Worm (Caenorhabditis elegans) whole organism, L4/young adult: ENCODE results near the gene cfz-2.

Experiments
- W03F9.2 ChIP-seq: fragments of 150-350 bp; optimal IDR thresholded peaks from 2 replicates; lab custom pipeline; 2014; ENCODE audit warnings: missing biosample characterization, missing genetic modification characterization
- dao-5 ChIP-seq: sonication (generic microtip); optimal IDR thresholded peaks from 2 replicates; lab custom pipeline; 2016; ENCODE audit warnings: missing genotype, missing genetic modification characterization, moderate library complexity, missing compliant biosample characterization
- him-1 ChIP-seq: sonication (generic microtip); optimal IDR thresholded peaks from 2 replicates; lab custom pipeline; 2016; ENCODE audit warnings: missing genotype, missing genetic modification reagents, missing genetic modification characterization, missing compliant biosample characterization

Gene cfz-2

DNA sequence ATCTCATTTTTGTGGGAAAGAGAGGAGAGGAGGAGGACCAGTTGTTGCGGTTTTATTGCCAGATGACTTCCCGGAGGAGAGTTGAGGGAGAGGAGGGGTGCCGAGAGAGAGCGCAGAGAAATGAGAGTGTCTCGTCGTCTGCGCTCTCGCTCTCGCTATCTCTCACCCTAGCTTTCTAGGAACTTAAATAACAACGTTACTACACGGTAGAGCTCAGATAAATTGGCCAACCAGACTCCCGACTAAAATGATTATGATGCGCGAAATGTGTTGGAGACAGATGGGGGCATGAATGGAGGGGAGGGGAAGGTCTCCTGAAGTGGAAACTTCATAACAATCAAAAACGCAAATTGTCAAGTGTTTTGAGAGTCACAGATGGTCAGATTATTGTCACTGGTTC, 9.9 kb upstream of the cfz-2 start:
- TF ChIP-seq dao-5 = no peak
- no peak for TF ChIP-seq W03F9.2 (tag; lab: Kevin White, UChicago)
- TF ChIP-seq him-1 (tag; lab: Kevin White, UChicago) = no peak

DNA sequence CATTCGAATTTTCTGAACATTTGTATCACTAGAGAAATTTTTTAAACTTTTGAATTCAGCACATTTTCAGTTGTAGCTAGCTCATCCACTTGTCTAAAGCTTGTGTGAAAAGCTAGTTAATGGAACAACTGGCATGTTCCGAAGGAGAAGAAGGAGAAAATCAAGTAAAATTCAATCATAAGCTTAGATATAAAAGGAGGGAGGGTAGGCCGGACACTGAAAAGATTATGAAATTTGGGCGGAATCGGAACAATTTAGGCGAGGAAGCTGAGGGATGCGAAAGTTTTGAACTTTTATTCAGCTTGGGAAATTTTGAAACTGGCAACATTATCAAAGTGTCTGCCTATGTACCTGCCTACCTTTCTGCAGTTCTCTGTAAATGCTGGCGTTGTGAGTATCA, 7.8 kb upstream of the cfz-2 start:
- TF ChIP-seq W03F9.2 (tag; lab: Kevin White, UChicago) = no peak
- TF ChIP-seq him-1 (tag; lab: Kevin White, UChicago) = no peak
- no peak for TF ChIP-seq dao-5

DNA sequence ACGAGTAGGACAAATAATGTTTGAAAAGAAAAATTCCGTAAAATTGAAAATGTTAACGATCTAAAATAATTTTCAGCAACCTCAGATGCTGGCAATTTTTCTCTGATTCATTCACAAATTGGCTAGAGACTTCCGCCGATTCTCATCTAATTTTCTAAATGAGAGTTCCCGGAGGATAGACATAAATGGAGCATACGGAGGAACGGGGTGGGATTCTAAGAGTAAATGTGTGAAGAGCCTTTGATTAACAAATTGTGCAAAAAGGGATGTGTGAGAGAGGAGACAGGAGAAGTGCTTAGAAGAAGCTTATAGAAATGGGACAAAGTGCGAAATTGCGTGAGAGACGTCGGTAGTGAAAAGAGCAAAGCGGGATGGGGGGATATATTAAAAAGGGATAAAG, 7.0 kb upstream of the cfz-2 start:
- TF ChIP-seq dao-5 = no peak
- no peak for TF ChIP-seq W03F9.2 (tag; lab: Kevin White, UChicago)
- no peak for TF ChIP-seq him-1 (tag; lab: Kevin White, UChicago)

DNA sequence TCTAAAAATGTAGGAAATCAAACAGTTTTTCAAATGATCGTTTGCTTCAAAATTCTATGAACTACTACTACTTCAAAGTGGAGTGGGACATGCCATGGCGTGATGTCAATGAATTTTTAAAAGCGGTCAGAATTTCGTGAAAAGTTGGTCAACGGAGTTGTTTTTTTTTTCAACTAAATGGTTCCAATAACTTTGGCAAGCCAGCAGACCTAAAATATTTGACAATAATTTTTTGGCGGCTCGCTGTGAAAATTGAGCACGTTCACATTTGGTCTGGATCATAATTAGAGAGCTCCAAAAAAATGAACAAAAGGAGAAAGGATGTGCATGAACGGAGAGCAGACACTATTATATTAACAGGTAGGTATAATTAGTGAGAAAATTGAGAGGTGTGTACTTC, 5.7 kb upstream of the cfz-2 start:
- TF ChIP-seq him-1 (tag; lab: Kevin White, UChicago) (no peak), W03F9.2 (tag; lab: Kevin White, UChicago) (no peak), dao-5 (no peak)

DNA sequence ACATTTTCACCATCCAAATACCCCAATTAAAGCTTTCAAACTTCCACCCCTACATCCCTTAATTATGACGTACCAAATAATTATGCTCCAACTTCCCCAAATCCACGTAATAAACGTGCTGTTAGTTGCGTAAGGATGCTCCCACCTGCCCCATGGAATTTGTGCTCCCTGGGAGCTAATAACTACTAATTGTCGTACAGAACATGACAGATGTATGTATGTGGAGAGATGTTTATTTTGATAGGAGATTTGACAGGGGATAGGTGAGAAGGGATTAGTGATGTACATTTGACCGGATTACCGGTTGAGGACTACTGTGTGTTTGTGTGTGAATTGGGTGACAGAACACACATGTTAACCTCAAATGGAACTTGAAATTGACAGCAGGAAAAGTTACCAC, 5.1 kb upstream of the cfz-2 start:
- TF ChIP-seq W03F9.2 (tag; lab: Kevin White, UChicago) (no peak), him-1 (tag; lab: Kevin White, UChicago) (no peak), dao-5 (no peak)

DNA sequence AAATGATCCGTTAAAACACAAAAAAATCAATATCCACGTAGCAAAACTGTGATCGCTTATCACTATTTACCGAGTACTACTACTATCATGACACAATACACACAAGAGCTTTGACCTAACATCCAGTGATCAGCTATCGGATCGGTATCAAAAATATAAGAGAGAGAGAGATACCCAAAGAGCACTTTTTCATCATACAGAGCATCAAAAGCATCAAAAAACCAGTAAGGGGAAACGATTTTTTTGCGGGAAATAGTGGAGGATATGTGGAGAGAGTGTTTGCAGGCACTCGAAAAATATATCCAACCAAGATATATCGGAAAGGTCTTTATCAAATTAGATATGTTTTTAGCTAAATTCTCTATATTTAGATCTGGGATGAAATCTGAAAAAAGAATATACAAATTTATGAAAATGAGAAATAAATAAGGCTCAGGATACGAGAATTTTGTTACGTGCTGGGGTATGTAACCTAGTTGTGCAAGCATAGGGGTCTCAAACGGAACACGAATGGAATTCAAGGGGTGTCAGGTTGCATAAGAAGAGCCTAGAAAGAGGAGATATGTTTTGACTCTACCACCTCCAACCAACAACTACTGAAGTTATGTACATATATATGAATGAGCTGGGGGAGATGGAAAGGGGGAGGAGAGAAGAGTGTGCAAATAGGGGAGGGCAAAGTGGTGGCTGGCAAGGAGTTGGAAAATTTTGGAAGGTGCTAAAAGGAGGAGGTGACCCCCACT, 584 bp upstream of the cfz-2 start:
- TF ChIP-seq him-1 (tag; lab: Kevin White, UChicago) (no peak), W03F9.2 (tag; lab: Kevin White, UChicago) (no peak), dao-5 (no peak)

DNA sequence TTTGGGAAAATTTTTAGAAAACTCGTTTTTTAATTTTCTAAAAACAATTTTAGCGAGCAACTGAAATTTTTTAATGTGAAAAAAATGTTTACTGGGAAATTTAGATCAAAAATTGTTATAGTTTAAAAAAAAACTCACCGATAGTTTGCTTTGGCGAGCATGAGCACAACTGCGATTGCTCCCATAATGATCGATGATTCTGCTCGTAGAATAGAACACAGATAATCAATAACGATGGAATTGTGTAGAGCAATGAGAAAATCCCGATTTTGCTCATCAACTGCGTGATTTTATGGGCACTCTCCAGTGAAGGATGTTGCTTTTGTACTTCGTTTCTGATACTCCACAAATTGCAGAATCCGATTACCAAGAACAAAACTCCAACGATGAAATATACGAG, 2.1 kb downstream of the cfz-2 start:
- no peak for TF ChIP-seq him-1 (tag; lab: Kevin White, UChicago)
- no peak for TF ChIP-seq dao-5
- no peak for TF ChIP-seq W03F9.2 (tag; lab: Kevin White, UChicago)

DNA sequence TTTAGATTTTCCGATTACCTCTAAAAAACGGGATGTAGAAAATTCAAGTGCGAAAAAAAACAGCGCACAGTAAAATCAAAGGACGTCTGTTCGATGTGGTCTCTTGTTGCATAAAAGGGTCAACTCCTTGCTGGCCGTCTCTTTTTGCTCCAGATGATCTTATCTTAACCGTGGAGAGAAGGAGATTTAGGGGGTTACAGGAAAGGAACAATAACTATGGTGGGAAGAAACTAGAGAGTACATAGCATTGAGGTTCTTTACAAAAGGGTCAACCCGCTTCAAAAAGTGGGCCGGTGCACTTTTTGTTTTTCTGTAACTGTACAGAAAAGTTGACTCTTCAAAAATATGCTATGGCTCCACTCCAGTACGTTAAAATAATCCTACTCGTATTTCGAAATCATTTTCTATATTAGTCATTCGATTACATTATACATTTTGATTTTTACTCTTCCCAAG, 13.1 kb downstream of the cfz-2 start, which contains the start of the genes T20D4.19 and srj-9:
Gene T20D4.19, minus strand, starts transcription at position 101 of the 456 bp plus-strand sequence.
Gene srj-9, plus strand, starts transcription at position 406 of the 456 bp plus-strand sequence.
- TF ChIP-seq W03F9.2 (tag; lab: Kevin White, UChicago) = no peak
- TF ChIP-seq him-1 (tag; lab: Kevin White, UChicago) = no peak
- no peak for TF ChIP-seq dao-5

DNA sequence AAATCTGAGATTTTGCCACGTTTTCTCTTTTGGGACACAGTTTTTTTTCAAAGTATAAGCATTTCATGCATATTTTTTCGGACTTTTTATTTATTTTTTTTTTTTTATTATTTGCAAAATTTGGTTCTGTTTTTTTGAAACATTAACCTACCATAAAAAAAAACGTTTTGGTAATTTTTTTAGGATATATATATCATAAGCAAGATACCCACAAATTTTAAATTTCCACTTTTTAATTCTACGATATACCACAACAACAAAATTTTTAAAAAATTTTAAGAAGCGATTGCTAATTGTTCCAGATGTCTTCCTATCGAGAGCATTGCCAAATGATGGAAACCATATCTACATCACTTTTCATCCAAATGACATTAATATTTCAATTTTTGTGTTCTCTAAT, 16.0 kb downstream of the cfz-2 start, which contains the start of gene srab-20:
Gene srab-20, plus strand, starts transcription at position 301 of the 400 bp plus-strand sequence.
- TF ChIP-seq him-1 (tag; lab: Kevin White, UChicago) (no peak), dao-5 (no peak), W03F9.2 (tag; lab: Kevin White, UChicago) (no peak)

DNA sequence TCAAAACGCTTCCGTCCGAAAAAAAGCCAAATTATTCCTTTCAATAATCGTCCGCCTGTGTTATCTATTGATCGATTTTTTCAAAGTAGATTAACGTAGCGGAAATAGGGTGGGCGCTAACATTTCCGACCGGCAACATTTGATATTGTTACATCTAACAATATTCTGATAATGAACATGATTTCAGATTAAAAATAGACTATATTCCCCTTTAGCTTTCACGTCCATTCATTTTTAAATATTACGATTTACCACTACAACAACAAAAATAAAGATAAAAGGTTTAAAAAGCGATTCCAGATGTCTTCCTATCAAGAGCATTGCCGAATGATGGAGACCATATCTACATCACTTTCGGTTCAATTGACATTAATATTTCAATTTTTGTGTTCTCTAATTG, 18.6 kb downstream of the cfz-2 start, which contains the start of gene srab-22:
Gene srab-22, plus strand, starts transcription at position 301 of the 400 bp plus-strand sequence.
- TF ChIP-seq dao-5 = no peak
- TF ChIP-seq W03F9.2 (tag; lab: Kevin White, UChicago) = no peak
- no peak for TF ChIP-seq him-1 (tag; lab: Kevin White, UChicago)

DNA sequence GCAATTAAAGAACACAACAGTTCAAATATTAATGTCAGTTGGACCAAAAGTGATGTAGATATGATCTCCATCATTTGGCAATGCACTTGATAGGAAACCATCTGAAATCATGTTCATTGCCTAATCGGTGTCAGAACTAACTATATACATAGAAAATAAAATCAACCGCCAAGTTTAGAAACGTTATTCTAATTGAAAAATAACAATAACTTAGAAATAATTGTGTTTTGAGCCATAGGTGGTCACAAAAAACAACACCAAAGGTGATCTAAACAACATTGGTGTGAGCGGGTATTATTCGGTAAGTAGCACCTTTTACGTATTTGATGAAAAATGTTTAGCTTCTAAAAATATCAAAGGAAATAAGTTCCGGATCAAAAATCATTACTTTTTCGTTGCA, 20.3 kb downstream of the cfz-2 start, which contains the start of gene srab-21:
Gene srab-21, minus strand, starts transcription at position 101 of the 400 bp plus-strand sequence.
- TF ChIP-seq him-1 (tag; lab: Kevin White, UChicago) (no peak), dao-5 (no peak), W03F9.2 (tag; lab: Kevin White, UChicago) (no peak)

DNA sequence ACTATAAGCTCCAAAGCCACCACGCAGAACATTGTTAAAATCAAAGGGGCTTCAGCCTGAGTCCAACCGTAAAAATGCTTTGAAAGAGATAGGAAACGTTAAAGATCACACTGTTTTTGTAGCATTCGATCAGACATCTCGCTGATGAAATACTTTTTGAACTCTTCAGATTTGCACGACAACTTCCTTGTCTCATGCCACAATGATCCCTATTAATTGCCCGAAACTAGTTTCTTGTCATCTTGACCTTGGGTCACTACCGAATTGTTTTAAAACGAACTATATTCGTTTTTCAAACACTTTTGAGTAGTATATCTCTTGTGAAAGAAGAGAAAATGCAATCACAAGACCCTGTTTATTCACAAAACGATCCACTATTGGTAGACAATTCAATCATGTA, 26.7 kb downstream of the cfz-2 start, which contains the start of gene T20D4.3:
Gene T20D4.3, plus strand, starts transcription at position 301 of the 400 bp plus-strand sequence.
- TF ChIP-seq him-1 (tag; lab: Kevin White, UChicago) (no peak), W03F9.2 (tag; lab: Kevin White, UChicago) (no peak), dao-5 (no peak)

DNA sequence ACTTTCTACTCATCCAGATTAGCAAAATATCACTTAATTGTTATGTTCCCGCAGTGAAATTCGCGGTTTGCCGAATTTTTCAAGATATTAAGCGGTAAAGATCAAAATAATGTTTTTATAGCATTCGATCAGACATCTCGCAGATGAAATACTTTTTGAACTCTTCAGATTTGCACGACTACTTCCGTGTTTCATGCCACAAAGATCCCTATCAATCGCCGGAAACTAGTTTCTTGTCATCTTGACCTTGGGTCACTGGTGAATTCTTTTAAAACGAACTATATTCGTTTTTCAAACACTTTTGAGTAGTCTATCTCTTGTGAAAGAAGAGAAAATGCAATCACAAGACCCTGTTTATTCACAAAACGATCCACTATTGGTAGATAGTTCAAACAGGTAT, 31.7 kb downstream of the cfz-2 start, which contains the start of gene txt-11:
Gene txt-11, plus strand, starts transcription at position 301 of the 400 bp plus-strand sequence.
- no peak for TF ChIP-seq W03F9.2 (tag; lab: Kevin White, UChicago)
- no peak for TF ChIP-seq him-1 (tag; lab: Kevin White, UChicago)
- no peak for TF ChIP-seq dao-5

DNA sequence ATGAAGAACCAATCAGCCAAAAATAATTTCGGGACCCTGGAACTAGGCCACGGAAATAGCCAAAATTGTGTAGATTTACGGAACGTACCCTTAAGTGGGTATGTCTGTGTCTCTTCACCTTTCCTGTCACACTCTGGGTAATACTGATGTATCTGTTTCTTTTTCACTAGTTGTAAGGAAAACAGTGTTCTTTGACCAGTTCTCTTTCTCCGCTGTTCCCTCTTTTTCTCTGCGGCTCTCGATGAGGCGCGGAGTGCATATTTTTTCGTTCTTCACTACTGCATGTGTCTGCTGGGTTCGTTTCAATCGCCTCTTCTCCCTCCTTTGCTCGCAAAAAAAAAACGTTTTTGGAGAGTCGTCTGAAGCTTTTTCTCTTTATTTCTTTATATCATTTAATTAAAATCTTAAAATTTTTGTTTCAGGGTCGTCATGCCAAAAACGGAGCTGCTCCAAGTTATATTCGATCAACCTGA, 34.5 kb downstream of the cfz-2 start, which contains the start of gene arrd-22:
Gene arrd-22, plus strand, starts transcription at position 423 of the 473 bp plus-strand sequence.
- TF ChIP-seq him-1 (tag; lab: Kevin White, UChicago) (no peak), dao-5 (no peak), W03F9.2 (tag; lab: Kevin White, UChicago) (no peak)
